Fruit fly (Drosophila melanogaster): ENCODE measurements around the gene Dip-C.
A peak's percentile ranks its signal among the peaks of the same experiment; 100 is the strongest.

dm6 chr3R:12429120-12429610, 15.6 kb upstream of the Dip-C start, which contains the start of the genes CG5641 and CG5245:
- TF ChIP-seq trem (tag; optimal IDR thresholded peaks at IDR 0.05) (peak; percentile 51), row (GFP tag; IDR thresholded peaks at IDR 0.05) (peak; percentile 40; the same call in 2 of the 3 replicates), CG9797 (GFP tag; optimal IDR thresholded peaks at IDR 0.05) (peak; percentile 69), repo (GFP tag; optimal IDR thresholded peaks at IDR 0.05) (no peak), sens (GFP tag) (peak; percentile 34), CG2202 (tag; optimal IDR thresholded peaks at IDR 0.05) (no peak), CG6683 (GFP tag; optimal IDR thresholded peaks at IDR 0.05) (no peak), CG16779 (GFP tag; IDR thresholded peaks at IDR 0.05) (no peak)
